Worm (Caenorhabditis elegans) whole organism, dauer: Measurements from ENCODE around the gene C17B7.3.
"Not testable (repeated sequence)": the region's sequence is repeated elsewhere in the genome, so short reads cannot be mapped to it uniquely, and the experiment has no call there.

Experiments
- unc-62 ChIP-seq: sonication (generic microtip); optimal IDR thresholded peaks from 2 replicates; lab custom pipeline; 2017; ENCODE audit warnings: missing biosample characterization, missing genetic modification reagents, missing genetic modification characterization

The C17B7.3 gene

DNA sequence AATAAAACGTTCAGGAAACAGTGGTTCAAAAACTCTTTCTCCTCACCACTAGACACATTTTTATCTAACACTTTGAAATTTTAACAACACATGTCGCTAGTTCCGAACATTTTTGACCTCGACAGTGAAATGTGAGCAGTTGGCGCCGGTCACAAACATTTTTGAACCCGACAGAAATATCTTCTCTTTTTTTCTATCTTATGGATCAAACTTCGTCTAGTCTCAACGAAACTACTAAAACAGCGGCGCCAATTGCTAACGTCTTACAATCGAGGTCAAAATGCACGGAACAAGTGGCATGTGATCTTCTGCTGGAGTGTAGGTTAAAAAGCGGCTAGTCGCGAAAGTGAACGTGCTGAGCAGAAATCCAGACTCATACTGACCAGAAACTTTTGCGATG lies 1.4 kb downstream of the C17B7.3 start:
- no peak for TF ChIP-seq unc-62 (GFP tag; lab: Kevin White, UChicago)

DNA sequence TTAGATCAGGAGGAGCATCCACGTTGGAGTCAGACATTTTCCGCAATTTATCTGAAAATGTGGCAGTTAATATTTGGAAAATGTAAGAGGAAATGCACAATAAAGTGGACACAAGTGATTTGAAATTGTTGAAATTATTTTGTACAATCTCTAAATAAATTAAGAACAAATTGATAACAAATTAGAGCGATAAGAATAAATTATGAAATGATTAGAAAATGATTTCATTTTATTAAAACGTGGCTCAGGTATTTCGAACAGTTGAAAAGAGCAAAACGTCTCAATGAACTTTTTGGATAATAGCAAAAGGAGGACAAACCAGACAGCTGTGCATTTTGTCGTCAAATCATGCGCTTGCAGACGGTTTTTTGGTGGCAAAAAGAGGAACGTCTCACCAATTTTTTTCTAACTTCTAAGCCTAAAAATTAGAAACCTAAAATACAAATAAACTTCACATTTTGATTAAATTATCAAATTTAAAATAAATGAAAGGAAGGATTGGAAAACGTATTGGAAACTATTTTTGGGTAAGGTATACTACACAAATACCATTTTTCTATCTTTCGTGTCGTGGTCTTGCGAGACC lies 3.9 kb downstream of the C17B7.3 start, which contains the start of gene fbxa-65:
TSS of gene fbxa-65 (minus strand) at position 51 of the 586 bp plus-strand sequence.
- no peak for TF ChIP-seq unc-62 (GFP tag; lab: Kevin White, UChicago)

DNA sequence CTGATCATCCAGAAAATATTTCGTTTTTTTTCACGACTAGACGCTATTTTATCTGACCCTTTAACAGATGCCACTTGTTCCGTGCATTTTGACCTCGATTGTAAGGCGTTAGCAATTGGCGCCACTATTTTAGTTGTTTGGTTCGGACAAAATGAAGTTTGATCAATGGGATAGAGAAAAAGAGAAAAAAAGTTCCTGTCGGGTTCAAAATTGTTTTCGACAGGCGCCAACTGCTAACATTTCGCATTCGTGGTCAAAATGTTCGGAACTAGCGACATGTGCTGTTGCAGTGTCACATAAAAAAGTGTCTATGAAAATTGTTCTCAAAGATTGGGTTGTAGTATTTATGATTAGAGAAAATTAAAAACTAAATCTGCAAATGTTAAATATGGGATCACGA lies 4.9 kb downstream of the C17B7.3 start:
- no peak for TF ChIP-seq unc-62 (GFP tag; lab: Kevin White, UChicago)

DNA sequence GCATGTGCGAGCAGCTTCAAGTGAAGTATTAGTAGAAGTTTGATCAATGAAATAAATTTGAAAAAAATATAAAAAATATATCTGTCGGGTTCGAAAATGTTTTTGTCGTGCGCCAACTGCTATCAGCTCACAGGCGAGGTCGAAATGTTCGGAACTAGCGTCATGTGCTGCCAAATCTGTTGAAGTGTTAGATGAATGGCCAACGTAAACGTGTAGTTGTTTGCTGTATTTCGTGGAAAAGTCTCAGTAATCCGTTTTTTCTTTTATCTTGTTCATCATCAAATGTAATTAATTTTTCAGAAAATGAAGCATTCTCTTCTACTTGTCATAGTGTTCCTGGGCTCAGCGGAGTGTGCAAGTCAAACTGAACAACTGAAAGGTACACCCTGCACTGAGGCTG lies 7.3 kb downstream of the C17B7.3 start, which contains the start of gene C17B7.15:
TSS of gene C17B7.15 (plus strand) at position 301 of the 400 bp plus-strand sequence.
- TF ChIP-seq unc-62 (GFP tag; lab: Kevin White, UChicago) = no peak

DNA sequence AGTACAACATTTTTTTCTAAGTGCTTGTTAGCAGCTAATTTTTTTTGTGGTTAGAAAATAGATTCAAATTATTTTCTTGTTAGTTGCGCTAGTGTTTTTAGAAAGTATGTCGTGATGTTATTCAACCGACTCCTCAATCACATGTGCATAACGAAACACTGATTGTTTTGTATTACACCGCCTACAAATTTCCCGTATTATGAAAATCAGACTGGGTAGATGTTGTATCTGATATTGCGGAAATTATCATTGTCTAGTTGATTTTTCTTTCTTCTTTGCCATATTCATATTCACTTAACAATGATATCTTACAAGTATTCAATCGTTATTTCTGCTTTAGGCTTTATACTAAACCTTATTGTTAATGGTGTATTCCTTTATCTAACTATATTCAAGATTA lies 8.7 kb downstream of the C17B7.3 start, which contains the start of gene str-63:
TSS of gene str-63 (plus strand) at position 301 of the 400 bp plus-strand sequence.
- no peak for TF ChIP-seq unc-62 (GFP tag; lab: Kevin White, UChicago)

DNA sequence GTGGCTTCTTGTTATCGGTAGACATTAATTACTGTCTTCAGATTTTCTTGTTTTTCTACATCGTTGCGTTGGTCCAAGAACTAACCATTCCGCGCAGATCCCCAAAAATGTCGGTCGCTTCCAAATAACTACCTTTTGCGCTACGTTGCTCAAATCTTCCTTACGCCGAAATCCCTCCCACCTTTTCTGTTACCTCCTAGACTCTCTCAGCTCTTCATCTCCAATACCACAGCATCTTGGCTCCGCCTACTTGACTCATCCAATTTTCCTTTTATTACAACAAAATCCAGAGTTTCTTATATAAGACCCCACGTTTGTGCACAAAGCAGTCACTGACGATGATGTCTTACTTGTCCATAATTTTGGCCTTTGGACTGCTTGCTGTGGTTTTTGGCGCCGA lies 10.3 kb downstream of the C17B7.3 start, which contains the start of gene C17B7.12:
TSS of gene C17B7.12 (plus strand) at position 301 of the 400 bp plus-strand sequence.
- TF ChIP-seq unc-62 (GFP tag; lab: Kevin White, UChicago) = no peak

DNA sequence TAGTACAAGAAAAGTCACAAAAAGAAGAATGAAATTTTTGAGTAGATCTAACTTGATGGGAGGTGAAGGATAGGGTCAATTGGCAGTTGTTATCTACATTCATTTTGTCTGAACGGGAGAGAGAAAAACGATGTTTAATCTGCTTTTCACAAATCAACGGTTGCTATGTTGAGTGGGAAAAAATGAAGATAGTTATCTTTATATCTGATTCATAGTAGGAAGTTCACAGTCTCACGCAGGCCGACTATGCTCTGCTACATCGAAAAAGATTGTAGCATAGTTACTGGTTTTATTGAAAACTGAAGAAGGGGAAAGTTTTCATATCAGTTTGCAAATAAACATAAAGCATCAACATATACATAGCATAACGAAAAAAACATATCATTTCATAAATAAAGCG lies 12.9 kb downstream of the C17B7.3 start:
- no peak for TF ChIP-seq unc-62 (GFP tag; lab: Kevin White, UChicago)

DNA sequence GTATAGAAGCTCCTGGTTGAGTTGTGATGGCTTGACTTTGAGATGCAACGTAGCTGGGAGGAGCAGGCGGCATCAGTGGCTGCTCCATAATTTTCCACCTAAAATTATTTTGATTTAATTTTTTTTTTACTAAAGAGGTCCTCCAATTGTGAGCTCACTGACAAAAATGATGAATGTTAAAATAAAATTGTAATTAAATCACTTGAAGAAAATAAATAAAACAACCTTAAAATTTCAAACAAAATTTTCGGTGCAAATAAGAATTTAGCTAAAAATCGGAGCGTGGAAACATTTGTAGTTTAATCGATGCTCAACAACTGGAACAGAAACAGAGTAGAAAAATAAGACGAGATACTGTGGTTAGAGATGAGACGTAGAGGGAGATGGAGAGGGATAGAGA lies 14.5 kb downstream of the C17B7.3 start, which contains the start of gene scrm-3:
TSS of gene scrm-3 (minus strand) at position 101 of the 400 bp plus-strand sequence.
- TF ChIP-seq unc-62 (GFP tag; lab: Kevin White, UChicago) = no peak

DNA sequence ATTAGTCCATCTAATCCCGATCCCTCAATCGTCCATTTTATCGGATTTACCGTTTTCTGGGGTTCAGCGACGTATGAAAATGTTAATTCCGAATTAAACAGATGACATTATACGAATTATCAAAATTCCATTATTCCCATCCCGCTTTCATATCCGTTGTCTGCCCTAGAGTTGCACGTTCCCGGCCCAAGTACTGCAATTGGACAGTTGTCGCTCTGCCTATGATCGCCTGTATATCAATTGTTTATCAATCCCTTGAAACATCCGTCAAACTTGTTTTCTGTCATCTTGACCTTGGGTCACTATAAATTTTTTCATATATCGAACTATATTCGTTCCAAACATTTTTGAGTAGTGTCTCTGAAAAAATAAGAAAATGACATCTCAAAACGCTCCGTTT lies 15.7 kb downstream of the C17B7.3 start, which contains the start of gene C04E12.5:
TSS of gene C04E12.5 (plus strand) at position 301 of the 400 bp plus-strand sequence.
- no peak for TF ChIP-seq unc-62 (GFP tag; lab: Kevin White, UChicago)

DNA sequence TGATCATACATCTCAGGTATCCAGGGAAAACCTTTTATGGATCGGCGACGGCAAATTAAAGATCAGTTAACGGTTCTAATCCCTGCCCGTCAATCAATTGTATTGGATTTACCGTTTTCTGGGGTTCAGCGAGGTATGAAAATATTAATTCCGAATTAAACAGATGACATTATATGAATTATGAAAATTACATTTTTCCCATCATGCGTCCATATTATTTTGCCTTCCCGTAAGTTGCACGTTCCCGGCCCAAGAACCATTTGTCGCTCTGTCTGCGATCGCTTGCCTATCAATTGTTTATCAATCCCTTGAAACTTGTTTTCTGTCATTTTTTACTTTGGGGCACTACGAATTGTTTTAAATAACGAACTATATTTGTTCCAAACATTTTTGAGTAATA lies 19.0 kb downstream of the C17B7.3 start:
- TF ChIP-seq unc-62 (GFP tag; lab: Kevin White, UChicago) = no peak

DNA sequence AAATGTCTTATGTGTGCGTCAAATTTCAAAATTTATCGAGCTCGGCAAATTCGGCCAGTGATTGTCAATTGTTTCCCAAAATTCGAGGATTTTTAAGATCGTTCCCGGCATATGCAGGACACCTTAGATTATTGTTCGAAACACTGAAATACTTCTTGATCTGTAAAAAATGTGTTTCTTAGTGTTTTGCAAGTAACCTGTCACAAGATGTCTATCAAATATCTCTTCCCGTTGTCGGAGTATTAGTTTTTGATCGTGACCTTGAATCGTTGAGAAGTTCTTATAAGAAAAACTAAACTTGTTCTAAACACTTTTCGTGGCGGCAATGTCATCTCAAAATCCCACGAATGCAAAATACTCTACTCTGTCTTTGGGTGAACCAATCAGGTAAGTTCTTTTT lies 19.9 kb downstream of the C17B7.3 start, which contains the start of gene C04E12.4:
TSS of gene C04E12.4 (plus strand) at position 301 of the 400 bp plus-strand sequence.
- no peak for TF ChIP-seq unc-62 (GFP tag; lab: Kevin White, UChicago)

DNA sequence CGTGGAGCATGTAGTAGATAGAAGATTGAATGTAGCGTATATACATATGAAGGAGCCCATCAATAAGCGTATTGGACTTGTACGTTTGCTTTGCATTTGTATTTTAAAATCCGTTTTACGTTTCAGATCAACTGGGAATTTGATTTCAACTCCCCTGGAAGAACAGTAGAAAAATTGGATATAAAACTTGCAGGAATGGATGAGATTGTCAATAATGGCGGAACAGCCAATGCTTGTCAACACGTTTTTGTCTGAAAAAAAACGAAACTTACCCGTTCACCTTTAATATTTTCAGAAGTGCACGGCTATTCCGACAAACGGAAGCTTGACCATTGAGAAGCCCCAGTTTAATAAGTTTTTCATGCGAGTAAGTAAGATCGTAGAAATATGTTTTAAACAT lies 25.2 kb downstream of the C17B7.3 start, which contains the start of gene C04E12.2:
TSS of gene C04E12.2 (plus strand) at position 301 of the 400 bp plus-strand sequence.
- TF ChIP-seq unc-62 (GFP tag; lab: Kevin White, UChicago) = not testable (repeated sequence)

DNA sequence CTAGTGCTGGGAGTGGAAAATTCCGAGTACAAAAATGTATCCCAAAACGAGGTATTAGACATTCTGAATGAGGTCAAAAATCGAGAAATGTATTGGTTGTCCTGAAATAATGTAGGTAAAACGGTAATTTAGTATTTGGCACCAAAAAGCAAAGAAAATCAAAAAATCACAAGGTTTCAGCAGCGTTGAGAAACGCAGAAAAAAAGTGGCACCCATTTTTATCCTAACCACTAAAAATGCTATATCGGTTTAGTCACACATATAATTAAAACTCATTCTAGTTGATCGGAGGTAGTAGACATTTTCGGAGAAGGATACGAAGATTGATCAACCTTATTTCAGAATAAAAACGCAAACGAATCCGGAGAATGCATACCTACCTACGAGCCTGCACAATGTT lies 30.1 kb downstream of the C17B7.3 start, which contains the start of gene srx-121:
TSS of gene srx-121 (minus strand) at position 101 of the 400 bp plus-strand sequence.
- no peak for TF ChIP-seq unc-62 (GFP tag; lab: Kevin White, UChicago)

DNA sequence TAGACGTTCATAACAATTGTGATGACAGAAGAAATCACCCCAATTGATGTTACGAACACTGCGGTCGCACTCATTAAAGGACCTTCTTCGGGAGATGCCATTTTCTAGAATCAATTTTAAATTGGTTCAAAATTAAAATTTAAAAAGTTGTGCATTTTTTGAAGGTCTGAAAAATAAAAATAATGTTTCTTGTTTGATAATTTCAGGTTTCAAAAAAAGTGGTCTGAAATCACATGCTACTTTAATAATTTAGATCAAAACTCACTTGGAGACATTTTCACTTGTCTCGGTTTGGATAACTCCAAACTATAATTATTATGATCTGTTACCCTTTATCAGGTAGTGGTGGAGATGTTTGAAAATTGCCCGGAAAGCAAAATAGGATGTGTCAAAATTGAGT lies 34.4 kb downstream of the C17B7.3 start, which contains the start of gene srbc-2:
TSS of gene srbc-2 (minus strand) at position 101 of the 400 bp plus-strand sequence.
- TF ChIP-seq unc-62 (GFP tag; lab: Kevin White, UChicago) = no peak

DNA sequence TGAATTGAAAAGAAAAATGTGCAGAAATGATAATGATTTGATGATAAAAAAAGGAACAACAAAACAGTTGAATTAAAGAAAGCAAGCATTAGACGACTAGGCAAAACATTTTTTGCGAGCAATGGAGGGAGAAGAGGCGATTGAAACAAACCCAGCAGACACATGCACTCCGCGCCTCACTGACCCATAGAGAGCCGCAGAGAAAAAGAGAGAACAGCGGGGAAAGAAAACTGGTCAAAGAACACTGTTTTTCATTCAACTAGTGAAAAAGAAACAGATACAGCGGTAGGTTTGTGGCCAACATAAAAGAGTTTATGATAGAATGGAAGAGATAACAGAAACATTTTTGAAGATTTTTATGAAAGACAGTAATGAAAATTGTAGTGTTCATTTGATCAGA lies 45.7 kb downstream of the C17B7.3 start:
- TF ChIP-seq unc-62 (GFP tag; lab: Kevin White, UChicago) = no peak

DNA sequence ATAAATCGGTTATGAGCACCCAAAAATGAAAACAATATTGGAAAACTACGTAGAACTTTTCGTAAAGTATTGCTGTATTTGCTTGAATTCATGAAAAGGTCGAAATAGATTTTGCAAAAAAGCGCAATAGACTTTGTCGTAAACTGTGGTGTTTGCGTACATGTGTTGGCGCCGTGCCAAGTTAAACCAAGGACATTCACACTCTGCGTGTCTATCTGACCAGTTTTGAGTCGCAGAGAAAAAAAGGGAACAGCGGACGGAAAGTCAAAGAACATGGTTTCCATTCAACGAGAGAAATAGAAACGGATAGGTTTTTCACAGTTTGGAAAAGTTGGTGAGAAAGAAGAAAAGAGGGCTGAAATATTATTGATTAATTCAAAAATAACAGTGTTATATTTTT lies 48.4 kb downstream of the C17B7.3 start:
- no peak for TF ChIP-seq unc-62 (GFP tag; lab: Kevin White, UChicago)
